Worm (Caenorhabditis elegans) whole organism, late embryonic: ENCODE data around the gene Y54G11A.14.

Experiments
- F13H6.1 ChIP-seq: sonication (generic microtip); optimal IDR thresholded peaks from 2 replicates; lab custom pipeline; 2016; ENCODE audit warnings: missing genetic modification characterization, missing compliant biosample characterization
- ceh-22 ChIP-seq: sonication (generic microtip); optimal IDR thresholded peaks from 2 replicates; lab custom pipeline; 2017; ENCODE audit warnings: missing biosample characterization, missing genetic modification characterization
- syd-9 ChIP-seq: sonication (generic microtip); optimal IDR thresholded peaks from 2 replicates; lab custom pipeline; 2016; ENCODE audit warnings: mild to moderate bottlenecking, missing genetic modification characterization, moderate library complexity, missing compliant biosample characterization

DNA sequence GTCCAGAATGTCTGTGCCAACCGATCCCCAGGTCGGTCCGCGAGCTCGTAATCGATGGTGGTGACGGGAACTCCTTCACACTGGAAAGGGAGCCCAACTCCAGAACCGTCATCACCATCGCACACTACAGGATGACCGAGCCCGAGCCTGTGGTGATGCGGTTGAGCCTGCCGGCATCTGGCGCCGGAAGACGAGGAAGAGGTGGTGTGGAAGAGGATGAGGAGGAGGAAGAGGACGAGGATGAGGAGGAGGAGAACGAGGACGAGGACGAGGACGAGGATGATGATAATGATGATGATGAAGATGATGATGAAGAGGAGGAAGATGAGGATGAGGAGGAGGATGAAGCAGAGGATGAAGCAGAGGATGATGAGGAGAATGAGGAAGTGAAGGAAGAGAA lies at the start of gene Y54G11A.14:
- TF ChIP-seq syd-9 (tag; lab: Kevin White, UChicago) (no peak), F13H6.1 (tag; lab: Kevin White, UChicago) (no peak), ceh-22 (no peak)
